Worm (Caenorhabditis elegans): ENCODE data around the gene H03G16.6.

DNA sequence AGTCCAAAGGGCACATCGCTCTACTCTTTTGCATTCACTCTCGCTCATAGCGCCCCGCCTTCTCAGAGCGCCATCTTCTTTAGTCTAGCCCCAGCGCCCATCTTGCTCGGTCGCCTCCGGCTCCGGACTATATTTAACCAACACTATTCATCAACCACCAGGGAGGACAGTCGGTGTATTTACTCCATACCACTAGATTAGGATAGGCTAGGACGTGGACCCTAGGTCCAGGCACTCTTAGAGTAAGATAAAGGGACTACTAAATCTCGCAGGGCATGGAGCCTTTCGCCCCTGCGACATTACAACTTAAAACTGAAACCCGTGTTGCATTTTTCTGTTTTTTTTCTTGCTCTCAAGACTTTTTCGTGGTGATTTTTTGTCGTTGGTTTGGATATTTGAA, 4.9 kb upstream of the H03G16.6 start:
- TF ChIP-seq fos-1 (tag; optimal IDR thresholded peaks at IDR 0.05) (no peak), ceh-82 (tag; optimal IDR thresholded peaks at IDR 0.05) (no peak), lin-35 (GFP tag; optimal IDR thresholded peaks at IDR 0.05) (no peak)

All from whole organism, L1 larva.